Worm (Caenorhabditis elegans): ENCODE data around the gene upp-1.

upp-1 gene

DNA sequence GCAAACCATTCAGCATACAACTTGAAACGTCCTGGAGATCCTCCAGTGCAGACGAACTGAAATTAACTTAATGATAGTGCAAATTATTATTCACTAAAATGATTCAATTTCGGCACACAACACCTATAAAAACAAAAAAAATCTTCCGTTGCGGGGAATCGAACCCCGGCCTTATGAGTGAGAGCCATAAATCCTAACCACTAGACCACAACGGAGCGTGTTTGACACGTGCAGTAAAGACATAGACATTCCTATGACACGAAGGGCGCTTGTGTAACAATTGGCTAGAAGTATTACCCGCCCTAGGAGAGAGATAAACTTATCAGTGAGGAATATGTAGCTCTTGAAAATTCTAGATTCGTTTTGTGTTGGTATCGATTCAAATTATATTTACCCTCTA, 886 bp downstream of the upp-1 start (continued):
- TF ChIP-seq attf-5 (GFP tag; optimal IDR thresholded peaks at IDR 0.05) (peak; percentile 47), zim-3 (tag; optimal IDR thresholded peaks at IDR 0.05) (peak; percentile 65), ekl-4 (GFP tag; IDR thresholded peaks at IDR 0.05) (0 out of 2 replicates have a peak, but pooled peaks have one; percentile 26), attf-6 (GFP tag; IDR thresholded peaks at IDR 0.05) (no peak), lsl-1 (GFP tag; optimal IDR thresholded peaks at IDR 0.05) (peak; percentile 29), attf-3 (GFP tag; conservative IDR thresholded peaks at IDR 0.05) (no peak), nfyb-1 (GFP tag; IDR thresholded peaks at IDR 0.05) (peak; percentile 63; the same call in 1 of the 2 replicates), ceh-40 (GFP tag; IDR thresholded peaks at IDR 0.05) (0 out of 2 replicates have a peak, but pooled peaks have one; percentile 44), ceh-27 (GFP tag; optimal IDR thresholded peaks at IDR 0.05) (peak; percentile 34), hlh-12 (tag; optimal IDR thresholded peaks at IDR 0.05) (peak; percentile 61), aptf-3 (GFP tag; IDR thresholded peaks at IDR 0.05) (peak; percentile 71; the same call in 1 of the 2 replicates), rcor-1 (GFP tag; IDR thresholded peaks at IDR 0.05) (peak; percentile 49), C17E4.6 (GFP tag; IDR thresholded peaks at IDR 0.05) (0 out of 2 replicates have a peak, but pooled peaks have one; percentile 39), ceh-100 (GFP tag; IDR thresholded peaks at IDR 0.05) (no peak; the same call in 1 of the 2 replicates), nhr-179 (tag; optimal IDR thresholded peaks at IDR 0.05) (no peak), pbrm-1 (GFP tag; IDR thresholded peaks at IDR 0.05) (no peak), bed-2 (GFP tag; IDR thresholded peaks at IDR 0.05) (no peak), ztf-28 (GFP tag; IDR thresholded peaks at IDR 0.05) (0 out of 2 replicates have a peak, but pooled peaks have one; percentile 42), F57C9.4 (tag; optimal IDR thresholded peaks at IDR 0.05) (no peak), chd-7 (tag; optimal IDR thresholded peaks at IDR 0.05) (peak; percentile 3), F33H1.4 (GFP tag; IDR thresholded peaks at IDR 0.05) (peak; percentile 16; the same call in 1 of the 2 replicates), unc-62 (GFP tag; optimal IDR thresholded peaks at IDR 0.05) (no peak), pha-4 (tag; optimal IDR thresholded peaks at IDR 0.05) (no peak), F49E8.2 (tag; optimal IDR thresholded peaks at IDR 0.05; ENCODE audit: insufficient read depth) (peak; percentile 45), ztf-18 (tag; optimal IDR thresholded peaks at IDR 0.05) (peak; percentile 56), Y53G8AR.9 (GFP tag; conservative IDR thresholded peaks at IDR 0.05) (peak; percentile 69; the same call in 1 of the 2 replicates), F39B2.1 (GFP tag; IDR thresholded peaks at IDR 0.05) (no peak), bed-1 (GFP tag; IDR thresholded peaks at IDR 0.05) (no peak), dpl-1 (GFP tag; optimal IDR thresholded peaks at IDR 0.05) (peak; percentile 19), ets-4 (GFP tag; optimal IDR thresholded peaks at IDR 0.05) (no peak)

DNA sequence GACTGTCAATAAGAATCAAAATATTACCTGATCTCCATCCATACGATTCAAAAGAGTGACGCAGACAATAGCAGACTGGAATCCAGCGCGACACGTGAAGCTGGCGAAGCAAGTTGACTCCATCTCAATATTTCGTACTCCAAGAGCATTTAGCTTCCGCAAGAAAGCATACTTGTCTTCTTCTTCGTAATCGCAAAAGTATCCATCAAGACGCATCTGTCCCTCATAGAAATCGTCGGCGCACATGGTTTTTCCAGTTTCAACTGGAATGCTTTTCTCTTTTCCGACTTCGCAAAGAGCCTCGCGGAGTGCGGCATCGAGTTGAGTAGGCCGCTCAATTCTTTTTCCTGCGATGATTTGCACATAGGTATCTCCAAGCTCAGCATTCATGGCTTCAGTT, 1.6 kb downstream of the upp-1 start:
- TF ChIP-seq him-1 (tag; optimal IDR thresholded peaks at IDR 0.05) (no peak), tbx-9 (tag; optimal IDR thresholded peaks at IDR 0.05; ENCODE audit: borderline replicate concordance) (no peak), egrh-3 (GFP tag; IDR thresholded peaks at IDR 0.05) (no peak), akir-1 (GFP tag; optimal IDR thresholded peaks at IDR 0.05) (no peak), egl-18 (GFP tag; IDR thresholded peaks at IDR 0.05) (no peak), Y56A3A.18 (GFP tag; IDR thresholded peaks at IDR 0.05) (no peak), attf-3 (GFP tag; conservative IDR thresholded peaks at IDR 0.05) (no peak), mcd-1 (GFP tag; IDR thresholded peaks at IDR 0.05) (no peak), T07F8.4 (tag; optimal IDR thresholded peaks at IDR 0.05) (no peak), tlf-1 (GFP tag; optimal IDR thresholded peaks at IDR 0.05) (no peak), dpl-1 (GFP tag; optimal IDR thresholded peaks at IDR 0.05) (no peak), F37B4.10 (GFP tag; IDR thresholded peaks at IDR 0.05) (no peak)

Data from whole organism, young adult.